Worm (Caenorhabditis elegans) whole organism, L1 larva: Measurements from ENCODE around the gene C17H11.6.

Source experiments
- C04F5.9 ChIP-seq: sonication (generic microtip); optimal IDR thresholded peaks from 2 replicates; lab custom pipeline; 2016; ENCODE audit warnings: missing genetic modification characterization, missing compliant biosample characterization
- aha-1 ChIP-seq: fragments of 150-350 bp; optimal IDR thresholded peaks from 2 replicates; lab custom pipeline; 2014; ENCODE audit warnings: missing biosample characterization, missing genetic modification characterization
- alr-1 ChIP-seq: fragments of 200-800 bp; sonication (Bioruptor generic); optimal IDR thresholded peaks from 2 replicates; lab custom pipeline; 2018; ENCODE audit warnings: borderline replicate concordance, mild to moderate bottlenecking, missing genetic modification characterization, missing compliant biosample characterization
- blmp-1 ChIP-seq: fragments of 150-350 bp; optimal IDR thresholded peaks from 2 replicates; lab custom pipeline; 2014; ENCODE audit warnings: missing biosample characterization, missing genetic modification characterization
- ceh-8 ChIP-seq: fragments of 200-800 bp; sonication (Bioruptor generic); optimal IDR thresholded peaks from 2 replicates; lab custom pipeline; 2018; ENCODE audit warnings: mild to moderate bottlenecking, missing genetic modification characterization, moderate library complexity, missing compliant biosample characterization
- ceh-82 ChIP-seq, 3 experiments: fragments of 150-350 bp in 1 of 3; sonication (generic microtip) in 2 of 3; optimal IDR thresholded peaks; 2 replicates each; lab custom pipeline; 2014 to 2017; ENCODE audit warnings: missing biosample characterization in 3 of 3, missing genetic modification characterization in 3 of 3
- dpl-1 ChIP-seq, 3 experiments: fragments of 150-350 bp in 2 of 3; sonication (generic microtip) in 1 of 3; optimal IDR thresholded peaks; 2 replicates each; lab custom pipeline; 2014 to 2017; ENCODE audit warnings: missing biosample characterization in 3 of 3, missing genetic modification characterization in 3 of 3, missing genetic modification reagents in 3 of 3
- dsc-1 ChIP-seq: sonication (generic microtip); optimal IDR thresholded peaks from 2 replicates; lab custom pipeline; 2016; ENCODE audit warnings: mild to moderate bottlenecking, missing genetic modification characterization, missing compliant biosample characterization
- efl-1 ChIP-seq, 4 experiments: fragments of 150-350 bp; optimal IDR thresholded peaks in 3 of 4; peaks in 1 of 4; 1 replicate in 1 of 4; 2 replicates in 3 of 4; lab custom pipeline; 2014; ENCODE audit warnings: missing biosample characterization in 2 of 4, missing genetic modification characterization in 2 of 4, missing genetic modification reagents in 2 of 4
- elt-2 ChIP-seq: sonication (generic microtip); optimal IDR thresholded peaks from 2 replicates; lab custom pipeline; 2016; ENCODE audit warnings: missing genetic modification characterization, mild to moderate bottlenecking, inconsistent platforms, missing compliant biosample characterization, missing genetic modification reagents
- elt-3 ChIP-seq, 6 experiments: fragments of 150-350 bp in 1 of 6; sonication (generic microtip); optimal IDR thresholded peaks; 2 replicates each; lab custom pipeline; 2017 to 2018; ENCODE audit warnings: missing biosample characterization in 6 of 6, missing genetic modification characterization in 6 of 6, inconsistent platforms in 1 of 6
- ets-5 ChIP-seq: fragments of 200-800 bp; sonication (Bioruptor generic); IDR thresholded peaks from 2 replicates; pipeline ENCODE4 v1.3.6; 2022; ENCODE audit warnings: missing genetic modification characterization, missing compliant biosample characterization
- fkh-10 ChIP-seq: sonication (generic microtip); optimal IDR thresholded peaks from 2 replicates; lab custom pipeline; 2017; ENCODE audit warnings: missing biosample characterization, missing genetic modification reagents, missing genetic modification characterization
- fkh-8 ChIP-seq: sonication (generic microtip); optimal IDR thresholded peaks from 2 replicates; lab custom pipeline; 2016; ENCODE audit warnings: mild to moderate bottlenecking, missing genetic modification characterization, missing compliant biosample characterization
- hpl-2 ChIP-seq: fragments of 150-350 bp; optimal IDR thresholded peaks from 2 replicates; lab custom pipeline; 2014; ENCODE audit warnings: missing biosample characterization, missing genetic modification reagents, missing genetic modification characterization
- isw-1 ChIP-seq: fragments of 200-800 bp; sonication (Bioruptor generic); IDR thresholded peaks from 2 replicates; pipeline ENCODE4 v1.3.6; 2022; ENCODE audit warnings: missing genetic modification characterization, missing compliant biosample characterization
- jun-1 ChIP-seq: fragments of 150-350 bp; optimal IDR thresholded peaks from 2 replicates; lab custom pipeline; 2014; ENCODE audit warnings: missing biosample characterization, missing genetic modification reagents, missing genetic modification characterization
- lin-14 ChIP-seq: fragments of 200-800 bp; sonication (Bioruptor generic); optimal IDR thresholded peaks from 2 replicates; lab custom pipeline; 2018; ENCODE audit warnings: mild to moderate bottlenecking, missing genetic modification characterization, moderate library complexity, missing compliant biosample characterization
- lin-15B ChIP-seq: fragments of 150-350 bp; sonication (generic microtip); optimal IDR thresholded peaks from 3 replicates; lab custom pipeline; 2014; ENCODE audit warnings: missing biosample characterization, missing genetic modification characterization
- lin-35 ChIP-seq, 2 experiments: fragments of 150-350 bp; optimal IDR thresholded peaks; 2 replicates each; lab custom pipeline; 2014; ENCODE audit warnings: missing biosample characterization in 2 of 2, missing genetic modification characterization in 2 of 2, missing genetic modification reagents in 2 of 2
- lin-39 ChIP-seq: fragments of 150-350 bp; optimal IDR thresholded peaks from 2 replicates; lab custom pipeline; 2014; ENCODE audit warnings: missing biosample characterization, missing genetic modification reagents, missing genetic modification characterization
- lsy-2 ChIP-seq, 2 experiments: fragments of 150-350 bp; optimal IDR thresholded peaks; 2 replicates each; lab custom pipeline; 2014; ENCODE audit warnings: missing biosample characterization in 2 of 2, missing genetic modification characterization in 2 of 2
- mab-9 ChIP-seq: fragments of 200-800 bp; sonication (Bioruptor generic); IDR thresholded peaks from 2 replicates; pipeline ENCODE4 v1.3.6; 2022; ENCODE audit warnings: missing genetic modification reagents, missing genetic modification characterization, missing compliant biosample characterization
- mdl-1 ChIP-seq, 2 experiments: fragments of 150-350 bp; optimal IDR thresholded peaks; 2 replicates each; lab custom pipeline; 2014 to 2017; ENCODE audit warnings: missing biosample characterization in 2 of 2, missing genetic modification characterization in 2 of 2, inconsistent platforms in 1 of 2
- mef-2 ChIP-seq: fragments of 150-350 bp; optimal IDR thresholded peaks from 2 replicates; lab custom pipeline; 2014; ENCODE audit warnings: missing biosample characterization, missing genetic modification characterization
- mep-1 ChIP-seq: fragments of 150-350 bp; optimal IDR thresholded peaks from 2 replicates; lab custom pipeline; 2014; ENCODE audit warnings: missing biosample characterization, missing genetic modification characterization
- nhr-237 ChIP-seq: fragments of 150-350 bp; optimal IDR thresholded peaks from 2 replicates; lab custom pipeline; 2014; ENCODE audit warnings: missing biosample characterization, missing genetic modification characterization
- nhr-28 ChIP-seq: fragments of 150-350 bp; optimal IDR thresholded peaks from 2 replicates; lab custom pipeline; 2014; ENCODE audit warnings: missing biosample characterization, missing genetic modification characterization
- nhr-47 ChIP-seq: sonication (generic microtip); optimal IDR thresholded peaks from 2 replicates; lab custom pipeline; 2016; ENCODE audit warnings: mild to moderate bottlenecking, missing genetic modification characterization, moderate library complexity, missing compliant biosample characterization
- nhr-71 ChIP-seq: sonication (generic microtip); optimal IDR thresholded peaks from 2 replicates; lab custom pipeline; 2016; ENCODE audit warnings: mild to moderate bottlenecking, missing genetic modification characterization, moderate library complexity, missing compliant biosample characterization
- nhr-76 ChIP-seq: sonication (generic microtip); optimal IDR thresholded peaks from 2 replicates; lab custom pipeline; 2017; ENCODE audit warnings: missing biosample characterization, missing genetic modification characterization
- nhr-77 ChIP-seq: fragments of 150-350 bp; optimal IDR thresholded peaks from 2 replicates; lab custom pipeline; 2014; ENCODE audit warnings: missing biosample characterization, missing genetic modification characterization
- nhr-85 ChIP-seq: sonication (generic microtip); peaks from one replicate; lab custom pipeline; 2016; ENCODE audit warnings: missing genetic modification characterization, inconsistent platforms, missing compliant biosample characterization
- nhr-90 ChIP-seq: sonication (generic microtip); optimal IDR thresholded peaks from 2 replicates; lab custom pipeline; 2016; ENCODE audit warnings: mild to moderate bottlenecking, missing genetic modification characterization, missing compliant biosample characterization; ENCODE audit not compliant: poor library complexity
- pag-3 ChIP-seq: sonication (generic microtip); optimal IDR thresholded peaks from 2 replicates; lab custom pipeline; 2017; ENCODE audit warnings: missing genetic modification characterization, mild to moderate bottlenecking, missing compliant biosample characterization, antibody characterized with exemption, borderline replicate concordance; ENCODE audit not compliant: insufficient read depth
- pax-3 ChIP-seq: fragments of 200-800 bp; sonication (Bioruptor generic); optimal IDR thresholded peaks from 2 replicates; lab custom pipeline; 2018; ENCODE audit warnings: mild to moderate bottlenecking, missing genetic modification characterization, moderate library complexity, missing compliant biosample characterization
- rnt-1 ChIP-seq: sonication (generic microtip); optimal IDR thresholded peaks from 2 replicates; lab custom pipeline; 2016; ENCODE audit warnings: mild to moderate bottlenecking, missing genetic modification characterization, moderate library complexity, missing compliant biosample characterization
- skn-1 ChIP-seq: fragments of 150-350 bp; optimal IDR thresholded peaks from 2 replicates; lab custom pipeline; 2014; ENCODE audit warnings: missing biosample characterization, missing genetic modification characterization
- snpc-4 ChIP-seq: fragments of 150-350 bp; optimal IDR thresholded peaks from 2 replicates; lab custom pipeline; 2014; ENCODE audit warnings: missing biosample characterization, missing genetic modification characterization
- sptf-1 ChIP-seq: fragments of 150-350 bp; optimal IDR thresholded peaks from 2 replicates; lab custom pipeline; 2014; ENCODE audit warnings: missing biosample characterization, missing genetic modification characterization
- sup-37 ChIP-seq: fragments of 200-800 bp; sonication (Bioruptor generic); optimal IDR thresholded peaks from 2 replicates; lab custom pipeline; 2018; ENCODE audit warnings: mild to moderate bottlenecking, missing genetic modification characterization, missing compliant biosample characterization
- swsn-7 ChIP-seq: sonication (generic microtip); optimal IDR thresholded peaks from 2 replicates; lab custom pipeline; 2016; ENCODE audit warnings: missing genetic modification characterization, missing compliant biosample characterization
- tbx-2 ChIP-seq: sonication (generic microtip); optimal IDR thresholded peaks from 2 replicates; lab custom pipeline; 2016; ENCODE audit warnings: missing genetic modification characterization, missing compliant biosample characterization
- unc-30 ChIP-seq: sonication (generic microtip); optimal IDR thresholded peaks from 2 replicates; lab custom pipeline; 2017; ENCODE audit warnings: missing biosample characterization, missing genetic modification characterization
- unc-62 ChIP-seq: fragments of 150-350 bp; optimal IDR thresholded peaks from 2 replicates; lab custom pipeline; 2014; ENCODE audit warnings: missing biosample characterization, missing genetic modification reagents, missing genetic modification characterization
- unc-86 ChIP-seq: sonication (generic microtip); optimal IDR thresholded peaks from 2 replicates; lab custom pipeline; 2016; ENCODE audit warnings: missing genetic modification characterization, missing compliant biosample characterization
- unc-98 ChIP-seq: fragments of 200-800 bp; sonication (Bioruptor generic); IDR thresholded peaks from 2 replicates; pipeline ENCODE4 v1.3.6; 2022; ENCODE audit warnings: missing genetic modification characterization, missing compliant biosample characterization
- vab-15 ChIP-seq: sonication (generic microtip); optimal IDR thresholded peaks from 2 replicates; lab custom pipeline; 2017; ENCODE audit warnings: missing genotype, mild to moderate bottlenecking, missing genetic modification characterization, missing compliant biosample characterization
- xbp-1 ChIP-seq: sonication (generic microtip); optimal IDR thresholded peaks from 2 replicates; lab custom pipeline; 2016; ENCODE audit warnings: missing genetic modification characterization, missing compliant biosample characterization
- zag-1 ChIP-seq: fragments of 150-350 bp; optimal IDR thresholded peaks from 2 replicates; lab custom pipeline; 2014; ENCODE audit warnings: missing biosample characterization, missing genetic modification characterization
- ztf-11 ChIP-seq, 2 experiments: sonication (generic microtip); optimal IDR thresholded peaks; 2 replicates each; lab custom pipeline; 2016 to 2017; ENCODE audit warnings: missing genetic modification characterization in 2 of 2, missing biosample characterization in 1 of 2, missing compliant biosample characterization in 1 of 2

Gene C17H11.6

DNA sequence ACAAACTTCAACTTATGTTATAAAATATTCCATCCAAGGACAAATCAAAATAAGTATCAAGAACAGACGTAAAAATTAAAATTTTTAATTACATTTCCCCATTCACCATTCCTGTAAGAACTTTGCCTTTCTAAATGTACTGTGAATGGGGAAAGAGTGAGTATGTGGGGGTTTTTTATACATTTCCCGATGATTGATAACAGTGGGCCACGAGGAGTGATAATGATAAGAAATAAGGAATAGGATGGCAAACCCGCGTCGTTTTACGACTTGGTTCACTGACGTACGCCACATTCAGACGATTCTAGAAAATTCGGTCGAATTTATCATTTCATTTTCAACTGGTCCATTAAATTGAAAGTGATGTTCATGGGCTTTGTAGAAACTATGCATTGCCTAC, 7.4 kb upstream of the C17H11.6 start, which contains the start of gene cdd-1 (continued):
- TF ChIP-seq unc-30 = no peak
- peak; percentile 56 for TF ChIP-seq blmp-1 (tag; lab: Kevin White, UChicago)
- TF ChIP-seq swsn-7 = no peak
- no peak for TF ChIP-seq ztf-11 (tag; optimal IDR thresholded peaks at IDR 0.05; lab: Kevin White, UChicago)
- TF ChIP-seq lin-35 (GFP tag; optimal IDR thresholded peaks at IDR 0.05; lab: Kevin White, UChicago) = peak in 1 of 2 experiments; percentile 72
- no peak for TF ChIP-seq snpc-4
- TF ChIP-seq jun-1 (tag; lab: Kevin White, UChicago) = peak; percentile 26
- no peak for TF ChIP-seq rnt-1 (tag; lab: Kevin White, UChicago)
- no peak for TF ChIP-seq fkh-8 (tag; lab: Kevin White, UChicago)
- TF ChIP-seq nhr-76 (tag; lab: Kevin White, UChicago) = no peak
- no peak for TF ChIP-seq nhr-237 (tag; lab: Kevin White, UChicago)
- TF ChIP-seq mep-1 (tag; lab: Kevin White, UChicago) = no peak
- TF ChIP-seq pag-3 (tag; lab: Kevin White, UChicago) = peak; percentile 50
- no peak for TF ChIP-seq mef-2
- TF ChIP-seq unc-62 = no peak
- no peak for TF ChIP-seq unc-86 (tag; lab: Kevin White, UChicago)
- no peak for TF ChIP-seq pax-3 (tag; lab: Kevin White, UChicago)
- peak; percentile 46 for TF ChIP-seq nhr-90 (tag; lab: Kevin White, UChicago)
- 0 out of 2 replicates have a peak, but pooled peaks have one; percentile 9 for TF ChIP-seq mab-9
- TF ChIP-seq nhr-77 = no peak
- no peak for TF ChIP-seq C04F5.9 (tag; lab: Kevin White, UChicago)
- TF ChIP-seq elt-2 = peak; percentile 87
- no peak for TF ChIP-seq dsc-1
- TF ChIP-seq sptf-1 (tag; lab: Kevin White, UChicago) = no peak
- TF ChIP-seq aha-1 (tag; lab: Kevin White, UChicago) = no peak
- TF ChIP-seq nhr-28 = no peak
- peak; percentile 73 for TF ChIP-seq nhr-85 (tag; lab: Kevin White, UChicago)
- no peak for TF ChIP-seq fkh-10 (GFP tag; lab: Kevin White, UChicago)
- TF ChIP-seq hpl-2 (GFP tag; lab: Kevin White, UChicago) = no peak
- TF ChIP-seq elt-3 (tag; optimal IDR thresholded peaks at IDR 0.05; lab: Kevin White, UChicago) = peak in 5 of 6 experiments; percentile 17 to 90 (median 52)
- TF ChIP-seq lin-39 = no peak
- peak; percentile 34 for TF ChIP-seq lin-14 (GFP tag; lab: Kevin White, UChicago)
- TF ChIP-seq alr-1 (tag; lab: Kevin White, UChicago) = no peak
- TF ChIP-seq mdl-1 (tag; optimal IDR thresholded peaks at IDR 0.05; lab: Kevin White, UChicago) = peak in 1 of 2 experiments; percentile 69
- TF ChIP-seq vab-15 = no peak
- peak; percentile 68 for TF ChIP-seq nhr-71 (tag; lab: Kevin White, UChicago)
- no peak for TF ChIP-seq tbx-2 (tag; lab: Kevin White, UChicago)
- TF ChIP-seq lsy-2 (tag; optimal IDR thresholded peaks at IDR 0.05; lab: Kevin White, UChicago) = no peak
- no peak for TF ChIP-seq zag-1
- no peak for TF ChIP-seq ets-5
- no peak for TF ChIP-seq sup-37
- no peak for TF ChIP-seq ceh-8 (GFP tag; lab: Kevin White, UChicago)
- no peak for TF ChIP-seq ceh-82 (tag; optimal IDR thresholded peaks at IDR 0.05; lab: Kevin White, UChicago)

- peak; percentile 64 for TF ChIP-seq dsc-1
- peak; percentile 45 for TF ChIP-seq skn-1 (tag; lab: Kevin White, UChicago)
- TF ChIP-seq lin-14 (GFP tag; lab: Kevin White, UChicago) = peak; percentile 90
- peak; percentile 68 for TF ChIP-seq fkh-10 (GFP tag; lab: Kevin White, UChicago)
- peak in 1 of 3 experiments; percentile 59 for TF ChIP-seq ceh-82 (tag; optimal IDR thresholded peaks at IDR 0.05; lab: Kevin White, UChicago)
- TF ChIP-seq efl-1 (optimal IDR thresholded peaks at IDR 0.05; lab: Kevin White, UChicago) = peak; percentile 9 to 13
- no peak for TF ChIP-seq efl-1 (GFP tag; optimal IDR thresholded peaks at IDR 0.05 in 1 of 2; lab: Kevin White, UChicago)
- TF ChIP-seq dpl-1 (GFP tag; optimal IDR thresholded peaks at IDR 0.05; lab: Kevin White, UChicago) = peak in 1 of 3 experiments; percentile 45
- TF ChIP-seq nhr-85 (tag; lab: Kevin White, UChicago) = no peak
- TF ChIP-seq xbp-1 (tag; lab: Kevin White, UChicago) = peak; percentile 30
- peak; percentile 38 for TF ChIP-seq unc-86 (tag; lab: Kevin White, UChicago)
- no peak for TF ChIP-seq unc-30
- peak in 1 of 2 experiments; percentile 19 for TF ChIP-seq lin-35 (GFP tag; optimal IDR thresholded peaks at IDR 0.05; lab: Kevin White, UChicago)
- peak in 1 of 2 experiments; percentile 70 for TF ChIP-seq mdl-1 (tag; optimal IDR thresholded peaks at IDR 0.05; lab: Kevin White, UChicago)
- TF ChIP-seq nhr-47 = peak; percentile 26
- TF ChIP-seq fkh-8 (tag; lab: Kevin White, UChicago) = peak; percentile 42
- TF ChIP-seq lsy-2 (tag; optimal IDR thresholded peaks at IDR 0.05; lab: Kevin White, UChicago) = peak in 1 of 2 experiments; percentile 63
- peak; percentile 19; the same call in 1 of the 2 replicates for TF ChIP-seq isw-1 (GFP tag; lab: Robert Waterston, UW)
- no peak for TF ChIP-seq lin-15B (tag; lab: Kevin White, UChicago)
- peak in 1 of 2 experiments; percentile 15 for TF ChIP-seq ztf-11 (tag; optimal IDR thresholded peaks at IDR 0.05; lab: Kevin White, UChicago)
- TF ChIP-seq unc-98 (GFP tag; lab: Robert Waterston, UW) = no peak
Observed at ce11 chrX:8205919-8206318, 2.3 kb upstream of the C17H11.6 start.
